Worm (Caenorhabditis elegans): ENCODE data around the gene srlf-22.

DNA sequence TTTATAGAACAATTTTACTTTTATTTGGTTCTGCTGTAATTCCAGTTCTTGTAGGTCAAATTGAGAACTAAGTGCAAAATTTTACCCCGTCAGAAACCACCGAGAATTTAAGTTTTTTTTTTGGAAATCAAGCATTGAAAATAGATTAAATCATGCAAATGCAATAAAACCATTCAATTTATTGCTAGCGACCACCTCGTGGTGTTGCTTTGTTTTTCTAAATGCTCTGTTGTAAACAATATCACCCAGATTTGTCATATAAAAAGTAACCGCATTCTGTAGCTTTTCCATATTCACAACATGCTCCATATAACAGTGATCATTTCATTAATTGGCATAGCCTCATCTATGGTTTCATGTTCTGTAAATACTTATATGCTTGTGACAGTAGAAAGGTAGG lies 41.4 kb upstream of the srlf-22 start, which contains the start of gene srbc-12:
- TF ChIP-seq C38D4.7 (GFP tag; optimal IDR thresholded peaks at IDR 0.05) = no peak
- no peak for TF ChIP-seq unc-55 (GFP tag; optimal IDR thresholded peaks at IDR 0.05)
- no peak for TF ChIP-seq che-1 (tag; optimal IDR thresholded peaks at IDR 0.05)
- no peak for TF ChIP-seq nhr-232 (tag; optimal IDR thresholded peaks at IDR 0.05)
- no peak for TF ChIP-seq zip-5 (tag; optimal IDR thresholded peaks at IDR 0.05)
- no peak for TF ChIP-seq pqm-1 (tag; optimal IDR thresholded peaks at IDR 0.05)
- no peak for TF ChIP-seq pha-4 (tag; optimal IDR thresholded peaks at IDR 0.05)
